Fruit fly (Drosophila melanogaster): ENCODE data around the gene ScsbetaA.
A peak's percentile ranks its signal among the peaks of the same experiment; 100 is the strongest.

Gene ScsbetaA

dm6 chr3R:8984602-8985074 lies 46.1 kb downstream of the ScsbetaA start, which contains the start of gene CG11970 (continued):
- TF ChIP-seq dmrt99B (tag; optimal IDR thresholded peaks at IDR 0.05) (no peak), CG8290 (GFP tag; optimal IDR thresholded peaks at IDR 0.05) (no peak), CG8290 (tag; optimal IDR thresholded peaks at IDR 0.05) (no peak), Ada2b (GFP tag; IDR thresholded peaks at IDR 0.05) (peak; percentile 16; the same call in 1 of the 2 replicates), Usf (GFP tag; optimal IDR thresholded peaks at IDR 0.05) (no peak), Sin3A (optimal IDR thresholded peaks at IDR 0.05) (peak; percentile 79), CG1647 (GFP tag; optimal IDR thresholded peaks at IDR 0.05) (no peak), CG2120 (GFP tag; optimal IDR thresholded peaks at IDR 0.05) (peak; percentile 68), Hr39 (optimal IDR thresholded peaks at IDR 0.05) (no peak), Doc2 (GFP tag; IDR thresholded peaks at IDR 0.05) (no peak), CG31441 (GFP tag; IDR thresholded peaks at IDR 0.05) (no peak), sima (GFP tag; optimal IDR thresholded peaks at IDR 0.05) (no peak), CG16863 (GFP tag; optimal IDR thresholded peaks at IDR 0.05) (no peak), lov (optimal IDR thresholded peaks at IDR 0.05) (no peak), lov (GFP tag; IDR thresholded peaks at IDR 0.05) (no peak), knrl (GFP tag; IDR thresholded peaks at IDR 0.05; ENCODE audit: partially characterized antibody) (peak; percentile 74), CG3995 (GFP tag; optimal IDR thresholded peaks at IDR 0.05) (peak; percentile 20), tin (GFP tag; optimal IDR thresholded peaks at IDR 0.05) (peak; percentile 23), insv (GFP tag; optimal IDR thresholded peaks at IDR 0.05) (no peak), crp (GFP tag; optimal IDR thresholded peaks at IDR 0.05) (no peak), CG13123 (GFP tag; optimal IDR thresholded peaks at IDR 0.05) (no peak), CG12299 (tag; optimal IDR thresholded peaks at IDR 0.05) (no peak), ato (GFP tag; IDR thresholded peaks at IDR 0.05; ENCODE audit: partially characterized antibody) (0 out of 2 replicates have a peak, but pooled peaks have one; percentile 19), eve (GFP tag; optimal IDR thresholded peaks at IDR 0.05) (no peak), Hsf (GFP tag; optimal IDR thresholded peaks at IDR 0.05) (peak; percentile 34), gcm (GFP tag; optimal IDR thresholded peaks at IDR 0.05) (no peak), CG17612 (GFP tag; IDR thresholded peaks at IDR 0.05) (no peak), CG4820 (GFP tag; optimal IDR thresholded peaks at IDR 0.05) (no peak), Kr (GFP tag; optimal IDR thresholded peaks at IDR 0.05) (no peak), CG9817 (tag; optimal IDR thresholded peaks at IDR 0.05) (peak; percentile 49), CG18476 (GFP tag; optimal IDR thresholded peaks at IDR 0.05) (no peak), Dfd (GFP tag; optimal IDR thresholded peaks at IDR 0.05) (no peak), grn (GFP tag; optimal IDR thresholded peaks at IDR 0.05) (no peak)
